Worm (Caenorhabditis elegans) whole organism, dauer: ENCODE measurements around the gene hpo-25.

Experiments
- unc-62 ChIP-seq: sonication (generic microtip); optimal IDR thresholded peaks from 2 replicates; lab custom pipeline; 2017; ENCODE audit warnings: missing biosample characterization, missing genetic modification reagents, missing genetic modification characterization

The hpo-25 gene

DNA sequence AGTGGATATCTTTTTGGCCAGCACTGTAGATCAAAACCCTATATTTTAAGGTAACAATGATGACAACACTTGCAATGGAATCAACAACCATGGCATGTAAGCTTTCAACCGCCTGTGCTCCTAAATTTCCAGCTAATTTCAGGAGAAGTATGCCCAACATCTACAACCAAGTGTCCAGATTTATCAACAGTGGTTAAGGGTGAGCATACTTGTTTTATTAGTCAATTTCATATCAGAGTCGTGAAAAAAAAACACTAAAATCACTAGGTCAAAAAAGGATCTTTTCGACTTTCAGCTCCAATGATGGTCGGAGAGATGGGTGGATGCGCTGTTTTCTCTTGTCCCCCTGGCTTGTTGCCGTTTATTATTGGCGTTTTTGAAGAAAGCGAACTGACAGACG, 34.9 kb downstream of the hpo-25 start, which contains the start of gene F16G10.1:
TSS of gene F16G10.1 (plus strand) at position 301 of the 400 bp plus-strand sequence.
- no peak for TF ChIP-seq unc-62

- TF ChIP-seq unc-62, result no peak
These were observed 42.0 kb downstream of the hpo-25 start for ce11 chrII:2411093-2411492.

- TF ChIP-seq unc-62, result no peak
These were observed 42.5 kb downstream of the hpo-25 start for ce11 chrII:2411555-2411954.

DNA sequence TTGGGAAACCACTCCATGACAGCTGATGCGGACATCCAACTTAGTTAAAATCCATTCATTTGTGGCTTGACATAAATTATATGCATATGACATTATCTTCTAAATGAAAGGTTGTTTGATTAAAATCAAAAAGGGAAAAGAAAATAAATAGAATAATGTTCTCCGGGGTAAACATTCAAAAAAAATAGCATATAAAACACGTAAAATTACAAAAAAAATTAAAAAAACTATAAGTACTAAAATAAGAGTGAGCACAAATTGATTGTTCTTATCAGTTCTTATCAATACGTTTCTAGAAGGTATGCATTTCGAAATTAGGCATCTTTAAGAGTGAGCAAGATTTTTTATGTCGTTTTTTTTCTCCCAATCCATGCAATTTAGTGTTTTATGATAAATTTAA, 43.6 kb downstream of the hpo-25 start, which contains the start of gene fbxa-182:
TSS of gene fbxa-182 (minus strand) at position 101 of the 400 bp plus-strand sequence.
- no peak for TF ChIP-seq unc-62

- TF ChIP-seq unc-62, result no peak
These were observed 46.4 kb downstream of the hpo-25 start, which contains the start of gene fbxa-4 for ce11 chrII:2415439-2415838. Gene fbxa-4, minus strand, starts transcription at chrII:2415531.

DNA sequence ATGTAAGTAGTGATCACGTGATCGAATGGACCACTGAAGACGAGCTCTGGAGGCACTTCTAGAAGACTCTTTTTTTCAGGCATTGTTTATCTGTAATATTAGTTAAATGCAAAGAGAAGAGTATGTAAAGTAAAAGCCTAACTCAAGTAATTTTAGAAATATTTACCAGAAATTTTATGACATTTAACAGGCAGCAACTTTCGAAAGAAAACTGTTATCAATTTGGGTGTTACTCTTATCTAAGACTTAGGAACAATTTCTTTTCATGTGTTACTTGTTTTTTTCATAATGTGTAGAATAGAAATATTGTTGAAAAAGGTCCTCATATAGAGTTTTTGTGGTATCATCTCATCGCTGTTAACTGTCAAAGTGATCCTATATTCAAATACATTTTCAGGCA, 48.8 kb downstream of the hpo-25 start, which contains the start of the genes F42G2.5 and F42G2.7:
TSS of gene F42G2.5 (minus strand) at position 101 of the 400 bp plus-strand sequence.
TSS of gene F42G2.7 (plus strand) at position 270 of the 400 bp plus-strand sequence.
- TF ChIP-seq unc-62, result no peak

ce11 chrII:2418836-2419235, 49.8 kb downstream of the hpo-25 start, which contains the start of gene fbxc-20:
Gene fbxc-20, plus strand, starts transcription at chrII:2419136.
- TF ChIP-seq unc-62, result no peak
